Fruit fly (Drosophila melanogaster): ENCODE results near the gene CG44475.

CG44475 gene

DNA sequence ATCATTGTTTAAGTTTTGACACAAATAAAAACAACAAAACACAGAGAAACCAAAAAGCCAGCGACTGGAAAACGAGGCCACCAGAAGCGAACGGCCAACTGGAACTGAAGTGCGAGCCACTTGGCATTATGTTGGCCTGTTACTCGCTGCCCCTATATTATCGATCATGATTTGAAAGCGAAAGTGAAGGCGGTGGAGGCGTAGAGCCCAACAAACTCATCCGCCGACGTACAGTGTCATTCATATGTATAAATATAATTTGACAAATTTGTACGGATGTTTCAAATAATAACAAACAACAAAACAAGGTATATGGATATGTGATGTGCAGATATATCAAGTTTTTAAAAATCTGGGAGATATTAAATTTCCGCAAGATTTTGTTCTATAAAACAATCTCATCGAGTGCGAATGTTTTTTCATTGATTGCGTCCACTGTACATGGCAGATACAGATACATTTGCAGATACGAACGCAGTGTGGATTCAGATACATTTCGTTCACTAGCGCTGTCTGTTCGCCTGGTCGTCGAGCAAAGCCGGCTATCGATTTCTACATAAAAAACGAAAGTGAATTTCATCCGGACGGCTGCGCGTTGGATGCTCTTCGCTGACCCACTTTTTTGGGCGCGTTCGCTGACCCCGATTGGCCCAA lies 28.1 kb upstream of the CG44475 start (continued):
- 0 out of 2 replicates have a peak, but pooled peaks have one; percentile 14 for TF ChIP-seq Scr (GFP tag; IDR thresholded peaks at IDR 0.05; ENCODE audit: partially characterized antibody)
- peak; percentile 76 for TF ChIP-seq CG15696 (tag; optimal IDR thresholded peaks at IDR 0.05)
- TF ChIP-seq Atf6 (GFP tag; IDR thresholded peaks at IDR 0.05), result peak; percentile 96
- TF ChIP-seq Lhr (GFP tag; optimal IDR thresholded peaks at IDR 0.05), result peak; percentile 90
- peak; percentile 95 for TF ChIP-seq CG4730 (GFP tag; IDR thresholded peaks at IDR 0.05)
- peak; percentile 2 for TF ChIP-seq cwo (GFP tag; optimal IDR thresholded peaks at IDR 0.05)
- peak; percentile 95 for TF ChIP-seq Meics (GFP tag; optimal IDR thresholded peaks at IDR 0.05)
- TF ChIP-seq onecut (GFP tag; IDR thresholded peaks at IDR 0.05), result peak; percentile 94
- TF ChIP-seq cad (GFP tag; optimal IDR thresholded peaks at IDR 0.05), result no peak
- peak; percentile 92 for TF ChIP-seq CG10654 (GFP tag; optimal IDR thresholded peaks at IDR 0.05)
- no peak for TF ChIP-seq br (optimal IDR thresholded peaks at IDR 0.05)
- TF ChIP-seq CG12942 (GFP tag; optimal IDR thresholded peaks at IDR 0.05), result peak; percentile 91
- peak; percentile 97 for TF ChIP-seq CG17328 (GFP tag; IDR thresholded peaks at IDR 0.05)
- TF ChIP-seq ash1 (GFP tag; optimal IDR thresholded peaks at IDR 0.05), result no peak
- TF ChIP-seq CG6854 (GFP tag; optimal IDR thresholded peaks at IDR 0.05), result peak; percentile 89
- TF ChIP-seq Usf (GFP tag; optimal IDR thresholded peaks at IDR 0.05), result peak; percentile 85
- peak; percentile 87 for TF ChIP-seq CG43689 (GFP tag; IDR thresholded peaks at IDR 0.05)
- peak; percentile 89 for TF ChIP-seq Gug (GFP tag; IDR thresholded peaks at IDR 0.05)
- TF ChIP-seq hb (GFP tag; IDR thresholded peaks at IDR 0.05; ENCODE audit: partially characterized antibody), result peak; percentile 36; the same call in 1 of the 3 replicates
- peak; percentile 94 for TF ChIP-seq twi (tag; optimal IDR thresholded peaks at IDR 0.05)
- TF ChIP-seq chif (GFP tag; optimal IDR thresholded peaks at IDR 0.05), result peak; percentile 95 to 97
- peak; percentile 81 for TF ChIP-seq D19B (GFP tag; optimal IDR thresholded peaks at IDR 0.05)
- TF ChIP-seq unc-4 (GFP tag; IDR thresholded peaks at IDR 0.05; ENCODE audit: partially characterized antibody), result no peak
- peak; percentile 97 for TF ChIP-seq NC2α (GFP tag; optimal IDR thresholded peaks at IDR 0.05)
- peak; percentile 95 for TF ChIP-seq CG7372 (GFP tag; IDR thresholded peaks at IDR 0.05)
- no peak for TF ChIP-seq CG34224 (GFP tag; IDR thresholded peaks at IDR 0.05; ENCODE audit: partially characterized antibody)
- TF ChIP-seq CG31441 (GFP tag; IDR thresholded peaks at IDR 0.05), result peak; percentile 94
- peak; percentile 81 for TF ChIP-seq Gsc (GFP tag; IDR thresholded peaks at IDR 0.05)
- TF ChIP-seq CG8944 (GFP tag; optimal IDR thresholded peaks at IDR 0.05), result peak; percentile 94
- TF ChIP-seq Hr51 (GFP tag; optimal IDR thresholded peaks at IDR 0.05), result peak; percentile 93 to 99
- TF ChIP-seq Atf-2 (GFP tag; optimal IDR thresholded peaks at IDR 0.05), result peak; percentile 92
- TF ChIP-seq gsb (GFP tag; IDR thresholded peaks at IDR 0.05), result peak; percentile 93
- TF ChIP-seq CG1602 (GFP tag; optimal IDR thresholded peaks at IDR 0.05), result peak; percentile 97
- TF ChIP-seq Antp (GFP tag; optimal IDR thresholded peaks at IDR 0.05), result peak; percentile 95
- peak; percentile 90 for TF ChIP-seq klu (GFP tag; IDR thresholded peaks at IDR 0.05)
- peak; percentile 96 for TF ChIP-seq CG1529 (GFP tag; optimal IDR thresholded peaks at IDR 0.05)
- peak; percentile 87 for TF ChIP-seq vfl (GFP tag; optimal IDR thresholded peaks at IDR 0.05)
- TF ChIP-seq CG42726 (GFP tag; IDR thresholded peaks at IDR 0.05; ENCODE audit: partially characterized antibody), result no peak
- TF ChIP-seq yki (optimal IDR thresholded peaks at IDR 0.05), result no peak
- TF ChIP-seq grau (tag; optimal IDR thresholded peaks at IDR 0.05), result peak; percentile 96
- TF ChIP-seq ssp (GFP tag; IDR thresholded peaks at IDR 0.05), result peak; percentile 87
- TF ChIP-seq wor (GFP tag; IDR thresholded peaks at IDR 0.05), result peak; percentile 98
- no peak for TF ChIP-seq CG16813 (GFP tag; IDR thresholded peaks at IDR 0.05; ENCODE audit: partially characterized antibody)
- TF ChIP-seq Kr (GFP tag; optimal IDR thresholded peaks at IDR 0.05), result peak; percentile 49
- peak; percentile 97 for TF ChIP-seq CG32772 (GFP tag; IDR thresholded peaks at IDR 0.05)
- peak; percentile 87 for TF ChIP-seq CG6654 (GFP tag; optimal IDR thresholded peaks at IDR 0.05)
- peak; percentile 82 for TF ChIP-seq Ets97D (GFP tag; optimal IDR thresholded peaks at IDR 0.05)
- peak; percentile 52; the same call in 2 of the 3 replicates for TF ChIP-seq CG14860 (GFP tag; IDR thresholded peaks at IDR 0.05; ENCODE audit: partially characterized antibody)
- TF ChIP-seq disco-r (GFP tag; optimal IDR thresholded peaks at IDR 0.05), result peak; percentile 88
- peak; percentile 97 for TF ChIP-seq sob (GFP tag; IDR thresholded peaks at IDR 0.05)

Data from whole organism, embryonic.